Worm (Caenorhabditis elegans) whole organism, early embryonic: ENCODE data around the gene acs-19.

Source experiments
- B0310.2 ChIP-seq: sonication (generic microtip); optimal IDR thresholded peaks from 2 replicates; lab custom pipeline; 2016; ENCODE audit warnings: mild to moderate bottlenecking, missing genetic modification characterization, missing compliant biosample characterization
- F13C5.2 ChIP-seq: sonication (generic microtip); optimal IDR thresholded peaks from 2 replicates; lab custom pipeline; 2017; ENCODE audit warnings: mild to moderate bottlenecking, missing genetic modification characterization, inconsistent platforms, missing compliant biosample characterization
- aly-1 ChIP-seq: sonication (generic microtip); optimal IDR thresholded peaks from 2 replicates; lab custom pipeline; 2016; ENCODE audit warnings: missing genetic modification characterization, missing compliant biosample characterization
- ama-1 ChIP-seq: fragments of 150-350 bp; optimal IDR thresholded peaks from 2 replicates; lab custom pipeline; 2014
- ceh-13 ChIP-seq: fragments of 200-800 bp; sonication (Bioruptor generic); optimal IDR thresholded peaks from 2 replicates; lab custom pipeline; 2018; ENCODE audit warnings: mild to moderate bottlenecking, missing genetic modification characterization, missing compliant biosample characterization
- ceh-36 ChIP-seq: sonication (generic microtip); optimal IDR thresholded peaks from 2 replicates; lab custom pipeline; 2016; ENCODE audit warnings: missing genetic modification characterization, inconsistent platforms, missing compliant biosample characterization
- ets-7 ChIP-seq: sonication (generic microtip); optimal IDR thresholded peaks from 2 replicates; lab custom pipeline; 2016; ENCODE audit warnings: missing genotype, missing genetic modification characterization, missing compliant biosample characterization
- flt-1 ChIP-seq: fragments of 200-800 bp; sonication (Bioruptor generic); IDR thresholded peaks from 2 replicates; pipeline ENCODE4 v1.3.6; 2022; ENCODE audit warnings: missing genetic modification characterization, missing compliant biosample characterization
- hmbx-1 ChIP-seq: sonication (generic microtip); optimal IDR thresholded peaks from 2 replicates; lab custom pipeline; 2016; ENCODE audit warnings: mild to moderate bottlenecking, missing genetic modification characterization, missing compliant biosample characterization
- hmg-4 ChIP-seq: fragments of 200-800 bp; sonication (Bioruptor generic); optimal IDR thresholded peaks from 2 replicates; lab custom pipeline; 2018; ENCODE audit warnings: mild to moderate bottlenecking, missing genetic modification characterization, missing compliant biosample characterization
- hnd-1 ChIP-seq: sonication (generic microtip); optimal IDR thresholded peaks from 2 replicates; lab custom pipeline; 2016; ENCODE audit warnings: missing genetic modification characterization, missing compliant biosample characterization
- pes-1 ChIP-seq: fragments of 200-800 bp; sonication (Bioruptor generic); IDR thresholded peaks from 2 replicates; pipeline ENCODE4 v1.3.6; 2022; ENCODE audit warnings: missing genetic modification reagents, missing genetic modification characterization, missing compliant biosample characterization
- scrt-1 ChIP-seq: fragments of 200-800 bp; sonication (Bioruptor generic); IDR thresholded peaks from 2 replicates; pipeline ENCODE4 v1.3.6; 2022; ENCODE audit warnings: missing genetic modification characterization, missing compliant biosample characterization
- sea-1 ChIP-seq: fragments of 200-800 bp; sonication (Bioruptor generic); conservative IDR thresholded peaks from 2 replicates; pipeline ENCODE4 v1.3.6; 2022; ENCODE audit warnings: missing genetic modification characterization, missing compliant biosample characterization
- tbx-11 ChIP-seq: fragments of 200-800 bp; sonication (Bioruptor generic); IDR thresholded peaks from 2 replicates; pipeline ENCODE4 v1.3.6; 2022; ENCODE audit warnings: missing genetic modification characterization, missing compliant biosample characterization
- tbx-37 ChIP-seq: fragments of 200-800 bp; sonication (Bioruptor generic); conservative IDR thresholded peaks from 2 replicates; pipeline ENCODE4 v1.3.6; 2022; ENCODE audit warnings: missing genetic modification reagents, missing genetic modification characterization, missing compliant biosample characterization
- tra-4 ChIP-seq: sonication (generic microtip); optimal IDR thresholded peaks from 2 replicates; lab custom pipeline; 2017; ENCODE audit warnings: missing genetic modification characterization, missing compliant biosample characterization

The acs-19 gene

ce11 chrIII:3862918-3863385, 1.3 kb upstream of the acs-19 start, which contains the start of gene brc-1:
TSS of gene brc-1 (minus strand) at chrIII:3862968.
- TF ChIP-seq ets-7 (tag; lab: Kevin White, UChicago) = no peak
- TF ChIP-seq pes-1 = 0 out of 2 replicates have a peak, but pooled peaks have one; percentile 31
- TF ChIP-seq ceh-36 (tag; lab: Kevin White, UChicago) = no peak
- TF ChIP-seq ceh-13 (GFP tag; lab: Kevin White, UChicago) = no peak
- TF ChIP-seq sea-1 (GFP tag; lab: Robert Waterston, UW) = peak; percentile 48; the same call in 1 of the 2 replicates
- no peak for TF ChIP-seq tbx-11 (GFP tag; lab: Robert Waterston, UW)
- no peak for TF ChIP-seq ama-1
- no peak for TF ChIP-seq hmbx-1 (tag; lab: Kevin White, UChicago)
- TF ChIP-seq hmg-4 (GFP tag; lab: Kevin White, UChicago) = peak; percentile 53
- no peak for TF ChIP-seq scrt-1 (GFP tag; lab: Robert Waterston, UW)
- TF ChIP-seq B0310.2 (tag; lab: Kevin White, UChicago) = peak; percentile 31
- no peak for TF ChIP-seq tbx-37 (GFP tag; lab: Robert Waterston, UW)
- TF ChIP-seq flt-1 (GFP tag; lab: Robert Waterston, UW) = peak; percentile 32; the same call in 1 of the 2 replicates
- TF ChIP-seq tra-4 (tag; lab: Kevin White, UChicago) = no peak
- no peak for TF ChIP-seq aly-1 (tag; lab: Kevin White, UChicago)
- TF ChIP-seq hnd-1 (tag; lab: Kevin White, UChicago) = no peak
- peak; percentile 84 for TF ChIP-seq F13C5.2

- TF ChIP-seq scrt-1 (GFP tag; lab: Robert Waterston, UW) (peak; percentile 90), hmbx-1 (tag; lab: Kevin White, UChicago) (peak; percentile 90), ceh-36 (tag; lab: Kevin White, UChicago) (peak; percentile 91), ama-1 (no peak), B0310.2 (tag; lab: Kevin White, UChicago) (peak; percentile 94), tra-4 (tag; lab: Kevin White, UChicago) (peak; percentile 96), sea-1 (GFP tag; lab: Robert Waterston, UW) (peak; percentile 99), aly-1 (tag; lab: Kevin White, UChicago) (peak; percentile 68), hnd-1 (tag; lab: Kevin White, UChicago) (peak; percentile 80), hmg-4 (GFP tag; lab: Kevin White, UChicago) (peak; percentile 98), tbx-37 (GFP tag; lab: Robert Waterston, UW) (peak; percentile 91), ets-7 (tag; lab: Kevin White, UChicago) (peak; percentile 89), F13C5.2 (peak; percentile 100), ceh-13 (GFP tag; lab: Kevin White, UChicago) (peak; percentile 85), flt-1 (GFP tag; lab: Robert Waterston, UW) (peak; percentile 95), pes-1 (peak; percentile 93), tbx-11 (GFP tag; lab: Robert Waterston, UW) (peak; percentile 85)
Observed at ce11 chrIII:3867378-3867904, 3.2 kb downstream of the acs-19 start, which contains the start of gene rpl-3. TSS of gene rpl-3 (plus strand) at chrIII:3867854.

- TF ChIP-seq aly-1 (tag; lab: Kevin White, UChicago) (no peak), ceh-13 (GFP tag; lab: Kevin White, UChicago) (no peak), F13C5.2 (no peak), sea-1 (GFP tag; lab: Robert Waterston, UW) (no peak), ama-1 (no peak), pes-1 (no peak), flt-1 (GFP tag; lab: Robert Waterston, UW) (no peak), ets-7 (tag; lab: Kevin White, UChicago) (no peak), tbx-37 (GFP tag; lab: Robert Waterston, UW) (no peak), scrt-1 (GFP tag; lab: Robert Waterston, UW) (no peak), hmg-4 (GFP tag; lab: Kevin White, UChicago) (no peak)
Observed at ce11 chrIII:3867937-3868929, 3.9 kb downstream of the acs-19 start.

ce11 chrIII:3869292-3869781, 5.0 kb downstream of the acs-19 start:
- TF ChIP-seq aly-1 (tag; lab: Kevin White, UChicago) = no peak
- TF ChIP-seq tbx-37 (GFP tag; lab: Robert Waterston, UW) = 0 out of 2 replicates have a peak, but pooled peaks have one; percentile 22
- 0 out of 2 replicates have a peak, but pooled peaks have one; percentile 21 for TF ChIP-seq scrt-1 (GFP tag; lab: Robert Waterston, UW)
- no peak for TF ChIP-seq pes-1
- peak; percentile 72 for TF ChIP-seq ama-1

- TF ChIP-seq hmbx-1 (tag; lab: Kevin White, UChicago) (no peak), aly-1 (tag; lab: Kevin White, UChicago) (no peak), F13C5.2 (no peak), hmg-4 (GFP tag; lab: Kevin White, UChicago) (no peak), tbx-37 (GFP tag; lab: Robert Waterston, UW) (no peak), ama-1 (no peak), ceh-36 (tag; lab: Kevin White, UChicago) (no peak)
Observed at ce11 chrIII:3871763-3872486, 7.6 kb downstream of the acs-19 start.

- TF ChIP-seq hnd-1 (tag; lab: Kevin White, UChicago) (no peak), ama-1 (peak; percentile 50)
Observed at ce11 chrIII:3872978-3873377, 8.7 kb downstream of the acs-19 start.
